Worm (Caenorhabditis elegans) whole organism, L2 larva: ENCODE results near the gene T04G9.4.
A peak's percentile ranks its signal among the peaks of the same experiment; 100 is the strongest.

Experiments used
- blmp-1 ChIP-seq: sonication (generic microtip); optimal IDR thresholded peaks from 2 replicates; lab custom pipeline; 2017; ENCODE audit warnings: missing genetic modification characterization, mild to moderate bottlenecking, missing compliant biosample characterization, antibody characterized with exemption, moderate library complexity; ENCODE audit not compliant: insufficient read depth
- egl-27 ChIP-seq: sonication (generic microtip); optimal IDR thresholded peaks from 3 replicates; lab custom pipeline; 2017; ENCODE audit warnings: missing biosample characterization, missing genetic modification reagents, missing genetic modification characterization
- fos-1 ChIP-seq: fragments of 150-350 bp; optimal IDR thresholded peaks from 2 replicates; lab custom pipeline; 2014; ENCODE audit warnings: missing biosample characterization, missing genetic modification characterization
- lin-13 ChIP-seq: fragments of 150-350 bp; optimal IDR thresholded peaks from 2 replicates; lab custom pipeline; 2014; ENCODE audit warnings: missing biosample characterization, missing genetic modification reagents, missing genetic modification characterization
- lin-39 ChIP-seq: fragments of 150-350 bp; optimal IDR thresholded peaks from 2 replicates; lab custom pipeline; 2014; ENCODE audit warnings: missing biosample characterization, missing genetic modification reagents, missing genetic modification characterization
- nhr-237 ChIP-seq: fragments of 150-350 bp; optimal IDR thresholded peaks from 2 replicates; lab custom pipeline; 2014; ENCODE audit warnings: missing biosample characterization, missing genetic modification characterization
- nhr-77 ChIP-seq: fragments of 150-350 bp; optimal IDR thresholded peaks from 2 replicates; lab custom pipeline; 2014; ENCODE audit warnings: missing biosample characterization, missing genetic modification characterization
- skn-1 ChIP-seq: sonication (generic microtip); optimal IDR thresholded peaks from 2 replicates; lab custom pipeline; 2017; ENCODE audit warnings: missing biosample characterization, missing genetic modification characterization
- unc-39 ChIP-seq: fragments of 150-350 bp; optimal IDR thresholded peaks from 2 replicates; lab custom pipeline; 2014; ENCODE audit warnings: missing biosample characterization, missing genetic modification characterization
- ztf-11 ChIP-seq: sonication (generic microtip); optimal IDR thresholded peaks from 2 replicates; lab custom pipeline; 2017; ENCODE audit warnings: missing biosample characterization, missing genetic modification characterization

ce11 chrX:729062-729461, 43.2 kb upstream of the T04G9.4 start:
- TF ChIP-seq nhr-77 (no peak), unc-39 (tag; lab: Kevin White, UChicago) (no peak), nhr-237 (tag; lab: Kevin White, UChicago) (no peak), egl-27 (no peak), ztf-11 (tag; lab: Kevin White, UChicago) (no peak), lin-39 (tag; lab: Kevin White, UChicago) (no peak), lin-13 (GFP tag; lab: Kevin White, UChicago) (no peak), skn-1 (tag; lab: Kevin White, UChicago) (no peak), fos-1 (tag; lab: Kevin White, UChicago) (peak; percentile 47), blmp-1 (tag; lab: Kevin White, UChicago) (no peak)
